Worm (Caenorhabditis elegans): ENCODE data around the gene Y38H6C.23.

The Y38H6C.23 gene

DNA sequence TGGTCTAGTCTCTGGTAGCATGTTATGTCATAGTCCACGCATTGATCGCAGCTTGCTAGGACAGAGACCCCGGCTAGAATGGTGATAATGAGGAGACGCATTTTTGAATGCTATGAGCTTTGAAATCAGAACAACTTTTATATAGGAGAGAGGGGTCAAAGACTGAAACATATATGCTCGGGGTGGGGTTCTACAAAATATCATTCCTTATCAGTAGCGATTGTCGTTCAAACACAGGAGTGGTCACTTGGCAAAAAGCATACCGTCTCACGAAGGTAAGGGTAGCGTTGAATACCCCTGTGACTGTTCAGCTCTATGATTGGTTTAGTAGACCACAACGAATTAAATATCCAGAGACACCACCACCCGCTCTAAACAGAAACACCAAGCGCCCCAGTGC lies 40.9 kb upstream of the Y38H6C.23 start, which contains the start of gene F46B3.1:
Gene F46B3.1 (minus strand): TSS at position 101 of the 400 bp plus-strand sequence.
- TF ChIP-seq ztf-26 (tag; optimal IDR thresholded peaks at IDR 0.05), result no peak
- no peak for TF ChIP-seq ztf-25 (GFP tag; IDR thresholded peaks at IDR 0.05)
- no peak for TF ChIP-seq dpff-1 (tag; optimal IDR thresholded peaks at IDR 0.05)
- TF ChIP-seq die-1 (tag; optimal IDR thresholded peaks at IDR 0.05), result no peak
- TF ChIP-seq B0019.2 (GFP tag; conservative IDR thresholded peaks at IDR 0.05), result no peak
- no peak for TF ChIP-seq ceh-27 (GFP tag; optimal IDR thresholded peaks at IDR 0.05)
- TF ChIP-seq ccch-3 (GFP tag; optimal IDR thresholded peaks at IDR 0.05), result no peak
- TF ChIP-seq hlh-26 (GFP tag; conservative IDR thresholded peaks at IDR 0.05), result no peak
- no peak for TF ChIP-seq F22D6.2 (tag; optimal IDR thresholded peaks at IDR 0.05)
- no peak for TF ChIP-seq repo-1 (tag; optimal IDR thresholded peaks at IDR 0.05)
- no peak for TF ChIP-seq F57A8.1 (GFP tag; optimal IDR thresholded peaks at IDR 0.05)
- no peak for TF ChIP-seq F10E7.11 (tag; optimal IDR thresholded peaks at IDR 0.05)
- no peak for TF ChIP-seq aptf-2 (GFP tag; conservative IDR thresholded peaks at IDR 0.05)
- TF ChIP-seq lsl-1 (GFP tag; optimal IDR thresholded peaks at IDR 0.05), result no peak
- no peak for TF ChIP-seq lin-26 (GFP tag; IDR thresholded peaks at IDR 0.05)
- no peak for TF ChIP-seq ztf-6 (GFP tag; IDR thresholded peaks at IDR 0.05)
- no peak for TF ChIP-seq somi-1 (GFP tag; optimal IDR thresholded peaks at IDR 0.05)

DNA sequence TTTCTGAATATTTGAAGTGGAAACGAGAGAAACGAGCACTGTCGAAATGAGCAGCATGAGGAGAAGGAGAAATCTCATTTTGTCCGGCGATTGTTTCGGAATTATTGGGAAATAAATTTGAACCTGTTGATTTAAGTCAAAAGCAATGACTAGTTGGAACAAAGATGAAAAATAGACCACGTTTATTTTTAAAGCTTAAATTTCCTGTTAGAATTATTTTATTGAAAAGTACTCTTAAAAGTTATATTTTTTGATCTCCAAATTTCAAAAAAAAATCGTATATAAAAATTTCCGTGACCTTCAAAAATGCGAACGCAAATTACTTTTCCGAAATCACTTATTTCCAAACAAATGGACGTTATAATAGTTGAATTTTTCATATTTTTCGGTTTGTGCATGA lies 39.5 kb upstream of the Y38H6C.23 start, which contains the start of gene F26F2.11:
Gene F26F2.11 (minus strand): TSS at position 101 of the 400 bp plus-strand sequence.
- TF ChIP-seq ccch-3 (GFP tag; optimal IDR thresholded peaks at IDR 0.05) (no peak), F23B12.7 (tag; optimal IDR thresholded peaks at IDR 0.05; ENCODE audit: insufficient read depth) (no peak), F10E7.11 (tag; optimal IDR thresholded peaks at IDR 0.05) (no peak), tlf-1 (GFP tag; optimal IDR thresholded peaks at IDR 0.05) (no peak), cebp-2 (GFP tag; IDR thresholded peaks at IDR 0.05) (no peak), Y67H2A.10 (GFP tag; conservative IDR thresholded peaks at IDR 0.05) (no peak), B0336.3 (GFP tag; IDR thresholded peaks at IDR 0.05) (no peak), ztf-22 (GFP tag; optimal IDR thresholded peaks at IDR 0.05) (no peak), sptf-2 (GFP tag; optimal IDR thresholded peaks at IDR 0.05) (no peak), pbrm-1 (GFP tag; IDR thresholded peaks at IDR 0.05) (no peak), ZK185.1 (tag; optimal IDR thresholded peaks at IDR 0.05; ENCODE audit: poor library complexity, severe bottlenecking) (no peak), tbx-9 (tag; optimal IDR thresholded peaks at IDR 0.05; ENCODE audit: borderline replicate concordance) (no peak), ztf-3 (GFP tag; optimal IDR thresholded peaks at IDR 0.05) (no peak), let-526 (GFP tag; IDR thresholded peaks at IDR 0.05) (no peak), ama-1 (optimal IDR thresholded peaks at IDR 0.05) (no peak), ama-1 (GFP tag; optimal IDR thresholded peaks at IDR 0.05) (no peak), ceh-58 (GFP tag; IDR thresholded peaks at IDR 0.05) (no peak), sdz-38 (tag; optimal IDR thresholded peaks at IDR 0.05) (no peak), snpc-3.4 (tag; optimal IDR thresholded peaks at IDR 0.05) (no peak), snpc-4 (GFP tag; optimal IDR thresholded peaks at IDR 0.05) (no peak), snpc-4 (tag; optimal IDR thresholded peaks at IDR 0.05) (no peak), hsf-1 (GFP tag; IDR thresholded peaks at IDR 0.05) (no peak)

- TF ChIP-seq lin-35 (GFP tag; optimal IDR thresholded peaks at IDR 0.05) (no peak), madf-6 (GFP tag; IDR thresholded peaks at IDR 0.05) (no peak), F55B11.4 (tag; optimal IDR thresholded peaks at IDR 0.05; ENCODE audit: borderline replicate concordance, insufficient read depth) (no peak), nfya-1 (tag; optimal IDR thresholded peaks at IDR 0.05; ENCODE audit: borderline replicate concordance, insufficient read depth) (no peak), snpc-3.4 (tag; optimal IDR thresholded peaks at IDR 0.05) (no peak), cebp-1 (GFP tag; IDR thresholded peaks at IDR 0.05) (no peak), cebp-1 (tag; optimal IDR thresholded peaks at IDR 0.05) (no peak), tbx-9 (tag; optimal IDR thresholded peaks at IDR 0.05; ENCODE audit: borderline replicate concordance) (no peak)
These were observed 38.6 kb upstream of the Y38H6C.23 start, which contains the start of gene F26F2.10 for ce11 chrV:20594746-20595145. Gene F26F2.10, minus strand, starts transcription at chrV:20594846.

Data from whole organism, young adult.